Worm (Caenorhabditis elegans) whole organism, mixed stage, embryonic: ENCODE results near the gene Y75B12B.13.

Experiments
- nhr-2 ChIP-seq: fragments of 150-350 bp; optimal IDR thresholded peaks from 2 replicates; lab custom pipeline; 2014; ENCODE audit warnings: missing biosample characterization, missing genetic modification characterization
- nhr-237 ChIP-seq: fragments of 150-350 bp; optimal IDR thresholded peaks from 2 replicates; lab custom pipeline; 2014; ENCODE audit warnings: missing biosample characterization, missing genetic modification characterization
- nhr-28 ChIP-seq: fragments of 150-350 bp; optimal IDR thresholded peaks from 2 replicates; lab custom pipeline; 2014; ENCODE audit warnings: missing biosample characterization, missing genetic modification characterization
- unc-62 ChIP-seq: fragments of 150-350 bp; optimal IDR thresholded peaks from 2 replicates; lab custom pipeline; 2014; ENCODE audit warnings: missing biosample characterization, missing genetic modification reagents, missing genetic modification characterization

ce11 chrV:15150176-15150575, 43.6 kb downstream of the Y75B12B.13 start:
- no peak for TF ChIP-seq unc-62 (GFP tag; lab: Kevin White, UChicago)
- no peak for TF ChIP-seq nhr-28 (tag; lab: Kevin White, UChicago)
- no peak for TF ChIP-seq nhr-2
- no peak for TF ChIP-seq nhr-237 (tag; lab: Kevin White, UChicago)
